Worm (Caenorhabditis elegans): ENCODE measurements around the gene F13H10.5.

Gene F13H10.5

ce11 chrIV:11037118-11037719 is 46.4 kb downstream of the F13H10.5 start:
- no peak for TF ChIP-seq lin-39 (tag; optimal IDR thresholded peaks at IDR 0.05)
- TF ChIP-seq lsy-2 (tag; optimal IDR thresholded peaks at IDR 0.05), result peak in 1 of 2 experiments; percentile 33
- TF ChIP-seq fos-1 (tag; optimal IDR thresholded peaks at IDR 0.05), result peak; percentile 73
- no peak for TF ChIP-seq nhr-23 (tag; optimal IDR thresholded peaks at IDR 0.05)
- TF ChIP-seq zag-1 (tag; optimal IDR thresholded peaks at IDR 0.05), result peak; percentile 22
- TF ChIP-seq ama-1 (optimal IDR thresholded peaks at IDR 0.05), result no peak
- TF ChIP-seq C34F6.9 (tag; optimal IDR thresholded peaks at IDR 0.05), result no peak
- no peak for TF ChIP-seq ztf-1 (GFP tag; conservative IDR thresholded peaks at IDR 0.05)

ce11 chrIV:11038218-11038617 is 47.4 kb downstream of the F13H10.5 start:
- TF ChIP-seq F13H6.1 (tag; optimal IDR thresholded peaks at IDR 0.05) (no peak), ztf-1 (GFP tag; conservative IDR thresholded peaks at IDR 0.05) (no peak), ZK546.5 (tag; optimal IDR thresholded peaks at IDR 0.05) (no peak), skn-1 (tag; optimal IDR thresholded peaks at IDR 0.05) (no peak), sma-3 (GFP tag; optimal IDR thresholded peaks at IDR 0.05) (no peak), ceh-16 (tag; optimal IDR thresholded peaks at IDR 0.05) (no peak), gmeb-1 (tag; optimal IDR thresholded peaks at IDR 0.05) (no peak), ztf-4 (tag; optimal IDR thresholded peaks at IDR 0.05) (no peak), nhr-23 (tag; optimal IDR thresholded peaks at IDR 0.05) (no peak), unc-62 (GFP tag; optimal IDR thresholded peaks at IDR 0.05) (no peak), lsy-2 (tag; optimal IDR thresholded peaks at IDR 0.05) (no peak), C34F6.9 (tag; optimal IDR thresholded peaks at IDR 0.05) (no peak), lin-11 (tag; optimal IDR thresholded peaks at IDR 0.05) (no peak), nhr-6 (tag; optimal IDR thresholded peaks at IDR 0.05) (no peak), aly-2 (tag; optimal IDR thresholded peaks at IDR 0.05) (no peak), ama-1 (optimal IDR thresholded peaks at IDR 0.05) (no peak), elt-3 (tag; optimal IDR thresholded peaks at IDR 0.05) (no peak), nhr-237 (tag; optimal IDR thresholded peaks at IDR 0.05) (no peak)

- no peak for TF ChIP-seq sma-9 (GFP tag; optimal IDR thresholded peaks at IDR 0.05)
- TF ChIP-seq sma-9 (tag; optimal IDR thresholded peaks at IDR 0.05), result no peak
- TF ChIP-seq nhr-6 (tag; optimal IDR thresholded peaks at IDR 0.05), result no peak
- TF ChIP-seq sma-3 (GFP tag; optimal IDR thresholded peaks at IDR 0.05), result no peak
- no peak for TF ChIP-seq ceh-82 (tag; optimal IDR thresholded peaks at IDR 0.05)
- TF ChIP-seq ztf-4 (tag; optimal IDR thresholded peaks at IDR 0.05), result no peak
- no peak for TF ChIP-seq crh-2 (tag; optimal IDR thresholded peaks at IDR 0.05)
- TF ChIP-seq nhr-12 (tag; optimal IDR thresholded peaks at IDR 0.05), result no peak
- no peak for TF ChIP-seq aly-2 (tag; optimal IDR thresholded peaks at IDR 0.05)
- no peak for TF ChIP-seq skn-1 (tag; optimal IDR thresholded peaks at IDR 0.05)
- TF ChIP-seq Y55F3AM.14 (GFP tag; optimal IDR thresholded peaks at IDR 0.05), result no peak
- no peak for TF ChIP-seq ama-1 (optimal IDR thresholded peaks at IDR 0.05)
- TF ChIP-seq blmp-1 (tag; optimal IDR thresholded peaks at IDR 0.05; ENCODE audit: insufficient read depth), result no peak
- TF ChIP-seq ztf-11 (tag; optimal IDR thresholded peaks at IDR 0.05), result no peak
Observed at ce11 chrIV:11038618-11038664, 47.6 kb downstream of the F13H10.5 start, which contains the start of gene kdin-1. Gene kdin-1, plus strand, starts transcription at chrIV:11038655.

- TF ChIP-seq nhr-11 (tag; optimal IDR thresholded peaks at IDR 0.05) (no peak), aly-2 (tag; optimal IDR thresholded peaks at IDR 0.05) (no peak), egl-27 (tag; optimal IDR thresholded peaks at IDR 0.05) (no peak), nhr-6 (tag; optimal IDR thresholded peaks at IDR 0.05) (no peak), C34F6.9 (tag; optimal IDR thresholded peaks at IDR 0.05) (peak; percentile 53), sma-9 (GFP tag; optimal IDR thresholded peaks at IDR 0.05) (no peak), sma-9 (tag; optimal IDR thresholded peaks at IDR 0.05) (no peak), unc-55 (GFP tag; optimal IDR thresholded peaks at IDR 0.05) (peak; percentile 64), ceh-16 (tag; optimal IDR thresholded peaks at IDR 0.05) (no peak)
Observed at ce11 chrIV:11038665-11039064, 47.9 kb downstream of the F13H10.5 start.

Measured in whole organism, L2 larva.